Fruit fly (Drosophila melanogaster) whole organism, wandering third instar larva: ENCODE measurements around the gene CG6678.

ENCODE experiments used
- Abd-B ChIP-seq: fragments of >200 bp; optimal IDR thresholded peaks from 2 replicates; lab custom pipeline; 2017; ENCODE audit warnings: missing biosample characterization, missing genetic modification characterization
- CG32264 ChIP-seq: fragments of 200-800 bp; sonication (Bioruptor generic); optimal IDR thresholded peaks from 2 replicates; lab custom pipeline; 2016; ENCODE audit warnings: missing biosample characterization, missing genetic modification characterization
- CG9705 ChIP-seq: fragments of 200-800 bp; sonication (Bioruptor generic); optimal IDR thresholded peaks from 2 replicates; lab custom pipeline; 2018; ENCODE audit warnings: missing biosample characterization, mild to moderate bottlenecking, missing genetic modification characterization
- CrebA ChIP-seq: fragments of 200-800 bp; sonication (Bioruptor generic); optimal IDR thresholded peaks from 2 replicates; lab custom pipeline; 2016; ENCODE audit warnings: missing biosample characterization, mild to moderate bottlenecking, missing genetic modification characterization, borderline replicate concordance
- Dfd ChIP-seq: fragments of >200 bp; optimal IDR thresholded peaks from 2 replicates; lab custom pipeline; 2017; ENCODE audit warnings: missing biosample characterization, missing genetic modification characterization
- Dif ChIP-seq: fragments of 200-275, 200-300 bp; sonication (Bioruptor generic); optimal IDR thresholded peaks from 2 replicates; lab custom pipeline; 2018; ENCODE audit warnings: missing biosample characterization, missing genetic modification characterization; ENCODE audit not compliant: partially characterized antibody
- GATAd ChIP-seq: sonication (Bioruptor generic); optimal IDR thresholded peaks from 2 replicates; lab custom pipeline; 2016; ENCODE audit warnings: missing biosample characterization, missing genetic modification characterization
- HLH106 ChIP-seq: fragments of 200-800 bp; optimal IDR thresholded peaks from 3 replicates; lab custom pipeline; 2019; ENCODE audit warnings: missing biosample characterization, mild to moderate bottlenecking, missing genetic modification characterization, moderate library complexity
- Hnf4 ChIP-seq: fragments of 200-800 bp; sonication (Bioruptor generic); optimal IDR thresholded peaks from 2 replicates; lab custom pipeline; 2016; ENCODE audit warnings: missing biosample characterization, mild to moderate bottlenecking, missing genetic modification characterization
- Hr78 ChIP-seq: fragments of >200 bp; optimal IDR thresholded peaks from 2 replicates; lab custom pipeline; 2017; ENCODE audit warnings: missing biosample characterization, missing genetic modification characterization
- Hr83 ChIP-seq: fragments of 200-300 bp; sonication (Bioruptor generic); optimal IDR thresholded peaks from 2 replicates; lab custom pipeline; 2016; ENCODE audit warnings: missing biosample characterization, mild to moderate bottlenecking, missing genetic modification characterization, moderate library complexity; ENCODE audit not compliant: poor library complexity, severe bottlenecking
- Jra ChIP-seq: sonication (Bioruptor generic); optimal IDR thresholded peaks from 2 replicates; lab custom pipeline; 2016; ENCODE audit warnings: missing biosample characterization, missing genetic modification characterization
- Mio ChIP-seq: sonication (Bioruptor generic); optimal IDR thresholded peaks from 2 replicates; lab custom pipeline; 2016; ENCODE audit warnings: missing biosample characterization, missing genetic modification characterization
- Myc ChIP-seq: fragments of >200 bp; optimal IDR thresholded peaks from 2 replicates; lab custom pipeline; 2017
- N ChIP-seq: fragments of >200 bp; optimal IDR thresholded peaks from 2 replicates; lab custom pipeline; 2018; ENCODE audit warnings: missing biosample characterization, missing external identifiers, missing genetic modification characterization
- OdsH ChIP-seq: fragments of 200-800 bp; sonication (Bioruptor generic); optimal IDR thresholded peaks from 2 replicates; lab custom pipeline; 2016; ENCODE audit warnings: missing biosample characterization, mild to moderate bottlenecking, missing genetic modification characterization
- Rel ChIP-seq, 2 experiments: fragments of 200-800 bp; sonication (Bioruptor generic) in 1 of 2; optimal IDR thresholded peaks; 2 replicates in 1 of 2; 3 replicates in 1 of 2; lab custom pipeline; 2016 to 2019; ENCODE audit warnings: mild to moderate bottlenecking in 2 of 2, missing biosample characterization in 2 of 2, missing genetic modification characterization in 2 of 2, moderate library complexity in 1 of 2
- Sp1 ChIP-seq: fragments of 200-800 bp; sonication (Bioruptor generic); optimal IDR thresholded peaks from 3 replicates; lab custom pipeline; 2019; ENCODE audit warnings: missing biosample characterization, mild to moderate bottlenecking, missing genetic modification characterization, moderate library complexity
- Vsx2 ChIP-seq: fragments of 200-300, 225-300 bp; sonication (Bioruptor generic); optimal IDR thresholded peaks from 2 replicates; lab custom pipeline; 2018; ENCODE audit warnings: missing biosample characterization, missing genetic modification characterization; ENCODE audit not compliant: partially characterized antibody
- br ChIP-seq: fragments of 200-800 bp; sonication (Bioruptor generic); optimal IDR thresholded peaks from 2 replicates; lab custom pipeline; 2016; ENCODE audit warnings: missing biosample characterization, missing genetic modification characterization
- brk ChIP-seq: fragments of 200-800 bp; sonication (Bioruptor generic); optimal IDR thresholded peaks from 2 replicates; lab custom pipeline; 2016; ENCODE audit warnings: missing biosample characterization, mild to moderate bottlenecking, missing genetic modification characterization
- dl ChIP-seq, 2 experiments: fragments of 175-275, 200-275 bp in 1 of 2; fragments of 200-275 bp in 1 of 2; sonication (Bioruptor generic); optimal IDR thresholded peaks; lab custom pipeline; 2018; ENCODE audit warnings: mild to moderate bottlenecking in 2 of 2, missing biosample characterization in 2 of 2, missing genetic modification characterization in 2 of 2, moderate library complexity in 2 of 2; ENCODE audit not compliant: partially characterized antibody in 2 of 2, insufficient read depth in 1 of 2
- dmrt93B ChIP-seq: fragments of 200-800 bp; sonication (Bioruptor generic); optimal IDR thresholded peaks from 2 replicates; lab custom pipeline; 2018; ENCODE audit warnings: missing biosample characterization, mild to moderate bottlenecking, missing genetic modification characterization
- dsf ChIP-seq: sonication (Bioruptor generic); optimal IDR thresholded peaks from 2 replicates; lab custom pipeline; 2016; ENCODE audit warnings: missing biosample characterization, missing genetic modification characterization, borderline replicate concordance
- ey ChIP-seq: fragments of 200-800 bp; sonication (Bioruptor generic); optimal IDR thresholded peaks from 2 replicates; lab custom pipeline; 2016; ENCODE audit warnings: missing biosample characterization, missing genetic modification characterization
- foxo ChIP-seq, 2 experiments: fragments of 200-800 bp; sonication (Bioruptor generic); optimal IDR thresholded peaks; 2 replicates in 1 of 2; 3 replicates in 1 of 2; lab custom pipeline; 2016 to 2017; ENCODE audit warnings: missing biosample characterization in 2 of 2, missing genetic modification characterization in 2 of 2
- fru ChIP-seq: fragments of 200-800 bp; sonication (Bioruptor generic); optimal IDR thresholded peaks from 3 replicates; lab custom pipeline; 2016; ENCODE audit warnings: missing biosample characterization, mild to moderate bottlenecking, missing genetic modification characterization
- h ChIP-seq: fragments of 200-800 bp; sonication (Bioruptor generic); optimal IDR thresholded peaks from 3 replicates; lab custom pipeline; 2016; ENCODE audit warnings: missing biosample characterization, mild to moderate bottlenecking, missing genetic modification characterization
- jim ChIP-seq: fragments of 175-275, 200-325 bp; sonication (Bioruptor generic); optimal IDR thresholded peaks from 2 replicates; lab custom pipeline; 2016; ENCODE audit warnings: missing biosample characterization, mild to moderate bottlenecking, missing genetic modification characterization
- lola ChIP-seq: fragments of >200 bp; optimal IDR thresholded peaks from 2 replicates; lab custom pipeline; 2017; ENCODE audit warnings: missing biosample characterization, missing genetic modification characterization
- pan ChIP-seq: fragments of >200 bp; optimal IDR thresholded peaks from 2 replicates; lab custom pipeline; 2017
- psq ChIP-seq: fragments of 200-800 bp; sonication (Bioruptor generic); optimal IDR thresholded peaks from 3 replicates; lab custom pipeline; 2017; ENCODE audit warnings: missing biosample characterization, mild to moderate bottlenecking, missing genetic modification characterization, moderate library complexity
- rgr ChIP-seq: fragments of 200-800 bp; sonication (Bioruptor generic); optimal IDR thresholded peaks from 3 replicates; lab custom pipeline; 2016; ENCODE audit warnings: missing biosample characterization, mild to moderate bottlenecking, missing genetic modification characterization
- sage ChIP-seq: fragments of 200-800 bp; sonication (Bioruptor generic); optimal IDR thresholded peaks from 2 replicates; lab custom pipeline; 2016; ENCODE audit warnings: missing biosample characterization, mild to moderate bottlenecking, missing genetic modification characterization
- sv ChIP-seq: fragments of 200-800 bp; sonication (Bioruptor generic); optimal IDR thresholded peaks from 3 replicates; lab custom pipeline; 2016; ENCODE audit warnings: missing biosample characterization, missing genetic modification characterization
- tai ChIP-seq: sonication (Bioruptor generic); optimal IDR thresholded peaks from 2 replicates; lab custom pipeline; 2016; ENCODE audit warnings: missing biosample characterization, missing genetic modification characterization
- usp ChIP-seq: fragments of >200 bp; optimal IDR thresholded peaks from 2 replicates; lab custom pipeline; 2017; ENCODE audit warnings: missing biosample characterization, missing genetic modification characterization
- woc ChIP-seq: sonication (Bioruptor generic); optimal IDR thresholded peaks from 2 replicates; lab custom pipeline; 2016; ENCODE audit warnings: missing biosample characterization, mild to moderate bottlenecking, missing genetic modification characterization

CG6678 gene

DNA sequence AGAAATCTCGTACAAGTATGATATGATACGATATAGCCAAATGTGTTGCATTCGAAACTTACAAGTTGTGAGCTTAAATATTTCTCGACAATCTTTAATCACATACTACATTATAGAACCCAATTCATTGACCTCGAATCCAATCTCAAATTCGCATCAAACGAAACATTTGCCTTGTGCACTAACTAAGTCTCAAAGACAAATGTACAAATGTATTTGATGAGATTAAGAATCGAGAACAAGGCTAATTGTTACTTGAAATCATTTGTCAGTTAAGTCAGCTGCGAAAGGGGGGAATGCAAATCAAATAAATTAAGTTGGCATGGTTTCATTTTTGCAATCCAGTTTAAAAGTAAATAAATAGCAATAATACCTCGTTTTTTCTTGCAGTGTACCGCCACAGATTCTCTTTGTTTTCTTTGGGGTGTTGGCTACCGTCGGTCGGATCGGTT, 48.3 kb upstream of the CG6678 start:
- TF ChIP-seq Vsx2 (GFP tag; lab: Kevin White, UChicago) (no peak), fru (GFP tag; lab: Kevin White, UChicago) (peak; percentile 90), brk (GFP tag; lab: Kevin White, UChicago) (no peak), pan (lab: Kevin White, UChicago) (no peak), GATAd (no peak), ey (GFP tag; lab: Kevin White, UChicago) (peak; percentile 88), Myc (lab: Kevin White, UChicago) (no peak), lola (GFP tag; lab: Kevin White, UChicago) (no peak), CrebA (GFP tag; lab: Kevin White, UChicago) (no peak), Dfd (no peak), tai (peak; percentile 78), usp (no peak), sage (peak; percentile 23), Dif (GFP tag; lab: Kevin White, UChicago) (no peak), dl (GFP tag; optimal IDR thresholded peaks at IDR 0.05; lab: Kevin White, UChicago; ENCODE audit: insufficient read depth in 1 of 2, partially characterized antibody in 2 of 2) (no peak), dsf (peak; percentile 20), CG9705 (GFP tag; lab: Kevin White, UChicago) (peak; percentile 58), Sp1 (peak; percentile 89), sv (GFP tag; lab: Kevin White, UChicago) (no peak), Abd-B (no peak), dmrt93B (GFP tag; lab: Kevin White, UChicago) (peak; percentile 66), Mio (GFP tag; lab: Kevin White, UChicago) (no peak), jim (GFP tag; lab: Kevin White, UChicago) (no peak), Hr83 (GFP tag; lab: Kevin White, UChicago) (no peak), Rel (GFP tag; optimal IDR thresholded peaks at IDR 0.05; lab: Kevin White, UChicago) (peak; percentile 26), Rel (tag; optimal IDR thresholded peaks at IDR 0.05; lab: Kevin White, UChicago) (no peak), HLH106 (tag; lab: Kevin White, UChicago) (peak; percentile 79), N (GFP tag; lab: Kevin White, UChicago) (no peak), CG32264 (GFP tag; lab: Kevin White, UChicago) (peak; percentile 29), Hr78 (GFP tag; lab: Kevin White, UChicago) (no peak), Hnf4 (GFP tag; lab: Kevin White, UChicago) (peak; percentile 71), h (peak; percentile 85), foxo (GFP tag; optimal IDR thresholded peaks at IDR 0.05; lab: Kevin White, UChicago) (peak; percentile 48 to 88), rgr (GFP tag; lab: Kevin White, UChicago) (peak; percentile 83), br (GFP tag; lab: Kevin White, UChicago) (peak; percentile 82), OdsH (GFP tag; lab: Kevin White, UChicago) (peak; percentile 80), woc (GFP tag; lab: Kevin White, UChicago) (peak; percentile 84), psq (GFP tag; lab: Kevin White, UChicago) (peak; percentile 73), Jra (GFP tag; lab: Kevin White, UChicago) (peak; percentile 73)
- TF ChIP-seq, all 38 proteins: peak for 20

dm6 chr3R:21839636-21840035, 47.2 kb upstream of the CG6678 start:
- TF ChIP-seq dsf: no peak
- TF ChIP-seq woc (GFP tag; lab: Kevin White, UChicago): no peak
- TF ChIP-seq HLH106 (tag; lab: Kevin White, UChicago): peak; percentile 64
- TF ChIP-seq rgr (GFP tag; lab: Kevin White, UChicago): peak; percentile 32
- no peak for TF ChIP-seq fru (GFP tag; lab: Kevin White, UChicago)
- peak in 1 of 2 experiments; percentile 42 for TF ChIP-seq foxo (GFP tag; optimal IDR thresholded peaks at IDR 0.05; lab: Kevin White, UChicago)
- no peak for TF ChIP-seq Jra (GFP tag; lab: Kevin White, UChicago)
- TF ChIP-seq GATAd: no peak
- peak; percentile 19 for TF ChIP-seq OdsH (GFP tag; lab: Kevin White, UChicago)
- no peak for TF ChIP-seq N (GFP tag; lab: Kevin White, UChicago)
- TF ChIP-seq psq (GFP tag; lab: Kevin White, UChicago): peak; percentile 4
- TF ChIP-seq br (GFP tag; lab: Kevin White, UChicago): no peak
- TF ChIP-seq Hnf4 (GFP tag; lab: Kevin White, UChicago): peak; percentile 27
- peak; percentile 70 for TF ChIP-seq Sp1
- no peak for TF ChIP-seq Dif (GFP tag; lab: Kevin White, UChicago)
- TF ChIP-seq, all 38 proteins: peak for 7
